Worm (Caenorhabditis elegans): ENCODE data around the gene rho-1.

The rho-1 gene

DNA sequence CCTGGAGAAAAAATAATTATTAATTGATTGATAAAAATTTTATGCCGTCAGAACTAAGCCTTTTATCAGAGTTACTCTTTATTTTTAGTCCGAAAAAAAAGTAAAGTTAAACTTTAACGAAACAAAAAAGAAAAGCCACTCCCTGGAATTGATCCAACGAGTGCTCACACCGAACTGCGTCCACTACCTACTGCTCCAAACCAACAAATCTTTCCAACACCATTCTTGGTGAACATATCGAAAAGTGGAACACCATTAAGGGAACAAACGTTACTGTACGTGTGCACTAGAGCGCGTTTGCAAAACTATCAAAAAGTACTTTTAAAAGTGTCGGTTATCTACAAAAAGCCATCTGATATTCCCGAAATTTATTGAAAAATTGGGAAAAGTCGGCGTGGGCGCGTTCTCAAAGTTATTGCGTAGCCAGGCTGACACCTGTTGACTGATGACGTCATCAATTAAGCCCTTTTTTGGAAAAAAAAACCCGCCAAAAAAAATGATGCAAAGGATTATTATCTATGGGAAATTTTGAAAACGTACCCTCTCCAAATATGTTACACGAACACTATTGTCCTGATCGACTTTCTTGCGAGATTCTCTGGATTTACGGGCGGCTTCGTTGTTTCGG is 14.9 kb upstream of the rho-1 start (continued):
- TF ChIP-seq ztf-11 (tag; optimal IDR thresholded peaks at IDR 0.05), result no peak
- no peak for TF ChIP-seq aly-2 (tag; optimal IDR thresholded peaks at IDR 0.05)
- no peak for TF ChIP-seq T20F7.1 (GFP tag; optimal IDR thresholded peaks at IDR 0.05)
- TF ChIP-seq dve-1 (tag; optimal IDR thresholded peaks at IDR 0.05; ENCODE audit: insufficient read depth), result no peak
- no peak for TF ChIP-seq nhr-77 (tag; optimal IDR thresholded peaks at IDR 0.05)
- no peak for TF ChIP-seq zip-11 (GFP tag; IDR thresholded peaks at IDR 0.05)
- TF ChIP-seq mep-1 (tag; optimal IDR thresholded peaks at IDR 0.05), result no peak
- peak; percentile 61; the same call in 1 of the 2 replicates for TF ChIP-seq tra-1 (GFP tag; IDR thresholded peaks at IDR 0.05)
- peak; percentile 83 for TF ChIP-seq pha-4 (GFP tag; IDR thresholded peaks at IDR 0.05)
- TF ChIP-seq pha-4 (tag; optimal IDR thresholded peaks at IDR 0.05), result no peak
- TF ChIP-seq jun-1 (tag; optimal IDR thresholded peaks at IDR 0.05), result no peak
- no peak for TF ChIP-seq skn-1 (tag; optimal IDR thresholded peaks at IDR 0.05)
- no peak for TF ChIP-seq ces-1 (GFP tag; optimal IDR thresholded peaks at IDR 0.05)

- peak; percentile 58 for TF ChIP-seq snpc-1.2 (GFP tag; IDR thresholded peaks at IDR 0.05)
- peak in 1 of 2 experiments; percentile 17 for TF ChIP-seq lsy-2 (tag; optimal IDR thresholded peaks at IDR 0.05)
- TF ChIP-seq madf-9 (GFP tag; conservative IDR thresholded peaks at IDR 0.05), result no peak
Measured at ce11 chrIV:16503049-16503448, 14.2 kb upstream of the rho-1 start.

- TF ChIP-seq hlh-11 (tag; optimal IDR thresholded peaks at IDR 0.05), result no peak
- peak; percentile 82 for TF ChIP-seq snpc-1.2 (GFP tag; IDR thresholded peaks at IDR 0.05)
- no peak for TF ChIP-seq lin-15B (tag; optimal IDR thresholded peaks at IDR 0.05)
Measured at ce11 chrIV:16502387-16502786, 13.6 kb upstream of the rho-1 start.

- TF ChIP-seq attf-4 (tag; optimal IDR thresholded peaks at IDR 0.05) (no peak), dve-1 (tag; optimal IDR thresholded peaks at IDR 0.05; ENCODE audit: insufficient read depth) (peak; percentile 86), snpc-4 (tag; optimal IDR thresholded peaks at IDR 0.05) (no peak), lsy-2 (tag; optimal IDR thresholded peaks at IDR 0.05) (peak in 1 of 2 experiments; percentile 68), spr-1 (tag; optimal IDR thresholded peaks at IDR 0.05) (peak; percentile 33), ZK337.2 (GFP tag; IDR thresholded peaks at IDR 0.05) (no peak), dmd-8 (GFP tag; IDR thresholded peaks at IDR 0.05) (no peak), zip-2 (tag; optimal IDR thresholded peaks at IDR 0.05) (no peak), mxl-2 (GFP tag; conservative IDR thresholded peaks at IDR 0.05) (no peak), T20F7.1 (GFP tag; optimal IDR thresholded peaks at IDR 0.05) (no peak), T26A8.4 (GFP tag; IDR thresholded peaks at IDR 0.05) (peak; percentile 55; the same call in 1 of the 2 replicates), dpl-1 (GFP tag; optimal IDR thresholded peaks at IDR 0.05) (peak; percentile 45), aha-1 (tag) (peak; percentile 92), F44E2.7 (GFP tag; IDR thresholded peaks at IDR 0.05) (no peak), dmd-9 (GFP tag; IDR thresholded peaks at IDR 0.05) (no peak), nhr-28 (tag; optimal IDR thresholded peaks at IDR 0.05) (peak; percentile 68), dmd-6 (GFP tag; IDR thresholded peaks at IDR 0.05) (peak; percentile 86), ztf-11 (tag; optimal IDR thresholded peaks at IDR 0.05) (no peak), rbr-2 (tag; optimal IDR thresholded peaks at IDR 0.05) (peak; percentile 16), unc-62 (GFP tag; optimal IDR thresholded peaks at IDR 0.05 in 1 of 2) (peak in 1 of 2 experiments; percentile 9), unc-62 (tag; optimal IDR thresholded peaks at IDR 0.05) (no peak), Y5F2A.4 (GFP tag; optimal IDR thresholded peaks at IDR 0.05) (no peak), aly-2 (tag; optimal IDR thresholded peaks at IDR 0.05) (no peak), egl-43 (GFP tag; IDR thresholded peaks at IDR 0.05) (peak; percentile 49; the same call in 1 of the 2 replicates), ztf-7 (tag; optimal IDR thresholded peaks at IDR 0.05) (no peak), nhr-41 (GFP tag; IDR thresholded peaks at IDR 0.05) (0 out of 2 replicates have a peak, but pooled peaks have one; percentile 41), zfp-2 (tag; optimal IDR thresholded peaks at IDR 0.05) (no peak), mdt-29 (GFP tag; IDR thresholded peaks at IDR 0.05) (no peak), lin-38 (GFP tag; IDR thresholded peaks at IDR 0.05) (peak; percentile 43; the same call in 1 of the 2 replicates), nhr-42 (GFP tag; IDR thresholded peaks at IDR 0.05) (no peak), lin-1 (GFP tag; IDR thresholded peaks at IDR 0.05) (0 out of 2 replicates have a peak, but pooled peaks have one; percentile 37), lin-13 (GFP tag; optimal IDR thresholded peaks at IDR 0.05) (peak; percentile 9), Y75B8A.6 (GFP tag; IDR thresholded peaks at IDR 0.05) (no peak)
Measured at ce11 chrIV:16501855-16502254, 13.0 kb upstream of the rho-1 start.

All from whole organism, L4 larva.